Fruit fly (Drosophila melanogaster) whole organism: ENCODE results near the gene CG17147.

Experiments used
- CG8478 ChIP-seq: fragments of >200 bp; optimal IDR thresholded peaks from 2 replicates; lab custom pipeline; 2018; ENCODE audit warnings: inconsistent platforms
- Dll ChIP-seq: fragments of >200 bp; optimal IDR thresholded peaks from 2 replicates; lab custom pipeline; 2017
- EcR ChIP-seq, 2 experiments: fragments of >200 bp; optimal IDR thresholded peaks; 2 replicates each; lab custom pipeline; 2017; ENCODE audit warnings: missing biosample characterization in 2 of 2, missing genetic modification characterization in 2 of 2, missing genetic modification reagents in 2 of 2
- pan ChIP-seq: fragments of >200 bp; optimal IDR thresholded peaks from 2 replicates; lab custom pipeline; 2017
- psq ChIP-seq: fragments of >200 bp; optimal IDR thresholded peaks from 2 replicates; lab custom pipeline; 2017
- usp ChIP-seq: fragments of >200 bp; optimal IDR thresholded peaks from 2 replicates; lab custom pipeline; 2017; ENCODE audit warnings: missing biosample characterization, missing genetic modification characterization, mixed read lengths

Gene CG17147

DNA sequence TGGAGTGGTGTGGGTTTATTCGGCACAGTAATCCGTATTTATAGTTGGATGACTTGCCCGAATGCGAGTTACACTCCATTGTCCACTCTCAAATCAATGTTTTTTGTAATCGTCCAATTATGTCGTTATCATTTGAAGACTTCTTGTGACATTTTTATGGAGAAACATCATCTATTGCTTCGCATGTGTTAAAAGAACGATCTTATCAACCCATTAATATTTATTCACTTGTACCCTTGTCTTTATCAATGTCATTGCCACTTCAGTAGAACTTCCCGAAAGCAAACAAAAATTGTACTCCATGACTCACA is 30.0 kb upstream of the CG17147 start:
- TF ChIP-seq pan (lab: Kevin White, UChicago) (no peak), Dll (lab: Kevin White, UChicago) (no peak), psq (lab: Kevin White, UChicago) (no peak), EcR (GFP tag; optimal IDR thresholded peaks at IDR 0.05; lab: Kevin White, UChicago) (no peak)

DNA sequence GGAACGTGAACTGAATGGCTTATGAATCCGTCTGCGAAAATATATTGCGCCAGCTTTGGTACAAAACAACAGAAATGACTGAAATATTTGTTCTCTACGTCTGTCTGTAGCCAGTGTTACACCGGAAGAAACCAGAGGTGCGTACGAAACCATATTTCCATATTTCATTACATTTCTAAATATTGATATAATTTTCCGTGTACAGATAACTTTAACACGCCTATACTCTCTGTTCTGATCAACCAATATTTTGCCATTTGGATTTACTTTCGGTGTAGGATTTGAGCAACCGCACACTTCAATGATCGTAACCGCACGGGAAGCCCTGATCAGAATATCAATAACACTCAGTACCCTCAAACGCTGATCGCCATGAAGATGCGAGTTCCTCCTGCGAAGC is 29.0 kb upstream of the CG17147 start:
- no peak for TF ChIP-seq CG8478
- no peak for TF ChIP-seq EcR (GFP tag; optimal IDR thresholded peaks at IDR 0.05; lab: Kevin White, UChicago)
- TF ChIP-seq psq (lab: Kevin White, UChicago), result no peak
- TF ChIP-seq pan (lab: Kevin White, UChicago), result no peak
- no peak for TF ChIP-seq usp (GFP tag; lab: Kevin White, UChicago)

DNA sequence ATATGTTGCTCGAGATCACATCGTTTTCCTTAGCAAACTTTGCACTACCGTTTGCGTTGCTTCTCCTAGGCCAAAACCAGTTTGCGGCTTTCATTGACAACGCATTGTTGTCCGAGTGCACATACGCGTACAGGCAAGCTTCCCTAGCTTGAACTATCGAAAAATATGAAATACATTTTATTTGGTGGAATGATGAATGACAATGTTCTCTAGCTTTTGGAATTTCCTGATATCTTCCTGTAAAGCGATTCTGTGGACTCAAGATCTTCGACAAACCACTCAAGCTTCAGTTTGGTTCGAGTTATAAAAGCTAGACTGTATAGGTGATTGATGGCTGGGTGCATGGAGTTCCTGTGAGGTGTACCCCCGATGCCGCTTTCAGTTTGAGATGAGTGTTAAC is 27.9 kb upstream of the CG17147 start:
- TF ChIP-seq pan (lab: Kevin White, UChicago) (no peak), usp (GFP tag; lab: Kevin White, UChicago) (no peak), EcR (GFP tag; optimal IDR thresholded peaks at IDR 0.05; lab: Kevin White, UChicago) (no peak), CG8478 (no peak), psq (lab: Kevin White, UChicago) (no peak), Dll (lab: Kevin White, UChicago) (no peak)

DNA sequence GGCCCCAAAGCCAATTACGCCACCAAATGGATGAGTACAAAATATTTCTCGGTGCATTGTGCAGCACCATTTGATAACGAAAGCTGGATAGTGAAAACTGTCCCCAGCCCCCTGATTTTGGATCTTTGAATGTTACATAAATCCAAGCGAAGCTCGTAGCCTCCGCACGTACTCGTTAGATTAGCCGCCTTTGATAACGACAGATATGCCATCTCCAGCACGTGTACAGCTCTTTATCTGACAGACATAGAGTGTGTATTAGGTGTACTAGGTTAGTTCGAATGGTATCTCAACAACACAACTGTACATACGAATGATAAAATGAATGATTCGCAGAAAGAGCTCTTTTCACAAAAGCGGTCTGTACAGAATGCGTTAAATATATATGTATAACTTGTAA is 27.4 kb upstream of the CG17147 start:
- TF ChIP-seq Dll (lab: Kevin White, UChicago) (no peak), psq (lab: Kevin White, UChicago) (no peak), CG8478 (no peak), pan (lab: Kevin White, UChicago) (no peak), usp (GFP tag; lab: Kevin White, UChicago) (no peak), EcR (GFP tag; optimal IDR thresholded peaks at IDR 0.05; lab: Kevin White, UChicago) (no peak)

DNA sequence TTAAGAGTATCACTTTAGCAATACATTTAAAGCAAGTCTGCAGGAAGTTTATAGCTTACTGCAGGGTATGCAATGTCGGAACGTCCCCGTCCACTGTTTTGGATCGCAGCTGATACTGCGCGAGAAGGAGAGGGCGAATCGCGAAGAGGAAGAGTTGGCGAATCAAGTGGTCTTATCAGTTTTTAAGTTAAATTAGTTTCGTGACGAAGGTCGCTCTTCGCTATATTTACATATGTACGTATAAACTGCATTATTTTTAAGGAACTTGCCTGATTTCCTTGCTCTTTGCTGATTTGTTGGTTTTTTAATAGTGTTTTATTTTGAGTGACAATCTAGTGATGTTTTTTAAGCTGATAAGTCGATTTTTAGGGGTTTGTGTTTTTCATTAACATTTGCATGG is 26.5 kb upstream of the CG17147 start:
- no peak for TF ChIP-seq usp (GFP tag; lab: Kevin White, UChicago)
- TF ChIP-seq pan (lab: Kevin White, UChicago), result no peak
- TF ChIP-seq EcR (GFP tag; optimal IDR thresholded peaks at IDR 0.05; lab: Kevin White, UChicago), result no peak
- TF ChIP-seq psq (lab: Kevin White, UChicago), result no peak
- no peak for TF ChIP-seq CG8478
- TF ChIP-seq Dll (lab: Kevin White, UChicago), result no peak

DNA sequence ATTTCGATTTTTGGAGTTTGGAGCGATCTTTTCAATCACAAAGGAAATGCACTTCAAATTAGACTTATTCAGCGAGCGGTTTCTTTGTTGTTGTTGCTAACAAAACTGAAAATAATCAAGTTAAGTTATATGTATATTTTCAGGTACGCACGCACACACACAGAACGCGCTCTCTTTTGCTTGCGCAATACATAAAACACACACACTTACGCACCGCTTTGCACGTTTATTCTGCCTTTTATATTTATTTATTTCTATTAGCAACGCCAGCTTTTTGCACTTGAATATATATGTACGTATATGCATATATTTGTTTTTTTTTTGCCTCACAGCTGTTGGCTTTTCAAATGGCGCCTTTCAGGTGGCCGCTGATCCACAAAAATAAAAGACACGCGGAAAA is 26.0 kb upstream of the CG17147 start:
- TF ChIP-seq psq (lab: Kevin White, UChicago) (no peak), Dll (lab: Kevin White, UChicago) (no peak), pan (lab: Kevin White, UChicago) (no peak), usp (GFP tag; lab: Kevin White, UChicago) (no peak), EcR (GFP tag; optimal IDR thresholded peaks at IDR 0.05; lab: Kevin White, UChicago) (no peak), CG8478 (no peak)

DNA sequence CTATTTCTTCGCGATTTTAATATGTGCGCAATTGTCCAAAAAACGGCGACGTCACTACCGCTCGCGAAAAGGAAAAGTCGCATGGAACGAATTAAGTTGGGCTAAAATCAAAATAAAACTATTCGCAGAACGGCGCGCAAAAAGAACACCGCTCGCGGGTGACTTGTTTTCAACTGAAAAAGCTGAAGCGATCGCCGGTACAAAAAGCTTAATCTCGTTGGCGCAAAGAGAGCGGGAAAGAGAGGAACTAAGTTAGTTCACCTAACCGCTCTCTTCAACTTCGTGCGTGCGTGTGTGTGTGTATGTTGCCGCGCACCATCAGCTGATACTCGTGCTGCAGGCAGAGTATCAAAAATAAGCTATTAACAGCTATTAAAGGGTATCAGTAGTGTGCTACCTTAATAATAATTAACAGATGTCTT is 25.6 kb upstream of the CG17147 start, which contains the start of gene CG42674:
Gene CG42674, minus strand, starts transcription at position 180 of the 422 bp plus-strand sequence.
- TF ChIP-seq pan (lab: Kevin White, UChicago) (no peak), CG8478 (no peak), Dll (lab: Kevin White, UChicago) (no peak)

DNA sequence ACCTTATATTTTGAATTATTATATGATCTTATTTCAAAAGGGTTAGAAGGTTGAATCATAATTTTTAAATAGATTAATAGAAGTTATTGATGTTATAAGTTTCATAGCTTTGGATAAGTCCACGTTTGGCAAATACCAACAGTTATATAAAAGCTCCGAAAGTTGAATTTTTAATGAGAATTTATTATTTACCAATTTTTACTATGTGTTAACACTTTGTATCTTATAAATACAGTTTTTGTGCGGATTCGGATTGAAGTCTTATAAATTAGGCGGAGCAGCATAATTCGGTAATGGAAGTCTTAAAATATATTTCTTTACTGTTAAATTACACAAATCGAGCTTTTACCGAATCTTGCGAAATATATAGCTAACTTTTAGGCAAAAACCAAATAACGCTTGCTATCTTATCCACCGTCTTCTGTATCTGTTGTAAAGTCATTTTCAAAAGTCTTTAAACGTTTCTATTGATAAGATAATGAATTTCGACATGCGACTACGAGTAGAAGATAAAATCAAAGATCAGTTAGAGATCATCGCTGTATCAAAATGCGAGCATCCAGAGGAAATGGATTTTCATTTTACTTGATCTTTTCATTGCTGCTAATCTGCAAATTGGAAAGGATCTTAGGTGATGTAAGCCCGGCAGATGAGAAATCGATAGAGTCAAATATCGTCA is 24.0 kb upstream of the CG17147 start, which contains the start of gene CG42833:
Gene CG42833, plus strand, starts transcription at position 525 of the 679 bp plus-strand sequence.
- TF ChIP-seq psq (lab: Kevin White, UChicago) (no peak), CG8478 (no peak), usp (GFP tag; lab: Kevin White, UChicago) (no peak), EcR (GFP tag; optimal IDR thresholded peaks at IDR 0.05; lab: Kevin White, UChicago) (no peak), Dll (lab: Kevin White, UChicago) (no peak), pan (lab: Kevin White, UChicago) (no peak)

DNA sequence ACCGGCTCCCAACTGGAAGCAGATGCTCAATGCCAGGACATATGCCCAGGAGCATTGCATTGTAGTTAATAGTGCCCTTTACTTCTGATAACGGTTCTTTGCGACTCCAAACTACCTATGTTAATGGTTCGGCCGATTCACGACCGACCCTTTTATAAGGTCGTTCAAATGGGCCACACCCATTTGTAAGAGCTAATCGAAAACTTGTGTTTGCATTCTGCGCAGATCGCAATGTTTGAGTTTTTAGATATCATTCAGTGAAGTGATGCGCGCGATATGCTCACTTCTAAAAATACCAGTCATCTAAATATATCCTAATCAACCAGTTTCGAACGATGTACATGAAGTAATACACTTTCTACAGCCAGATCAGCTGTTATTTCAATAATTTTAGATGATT is 22.2 kb upstream of the CG17147 start, which contains the start of gene obst-F:
Gene obst-F, minus strand, starts transcription at position 101 of the 400 bp plus-strand sequence.
- TF ChIP-seq Dll (lab: Kevin White, UChicago), result no peak
- no peak for TF ChIP-seq usp (GFP tag; lab: Kevin White, UChicago)
- no peak for TF ChIP-seq pan (lab: Kevin White, UChicago)
- no peak for TF ChIP-seq CG8478
- TF ChIP-seq EcR (GFP tag; optimal IDR thresholded peaks at IDR 0.05; lab: Kevin White, UChicago), result no peak

DNA sequence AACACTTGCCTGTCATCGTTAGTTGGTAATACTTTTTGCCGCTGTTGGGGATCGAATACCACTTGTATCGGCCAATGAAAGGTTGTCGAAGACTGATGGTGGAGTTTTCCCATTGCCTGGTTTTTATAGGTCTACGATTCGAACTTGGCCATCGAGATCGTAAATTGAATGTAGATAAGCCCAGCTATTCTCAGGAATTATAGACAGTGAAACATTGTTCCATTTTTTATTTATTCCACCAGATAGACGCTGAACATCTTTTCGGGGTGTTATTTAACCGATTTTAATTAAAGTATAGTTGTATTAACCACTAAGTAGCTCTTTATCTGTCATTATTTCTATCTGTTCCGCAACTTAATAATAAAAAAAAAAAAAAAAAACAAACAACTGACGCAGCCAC is 20.1 kb upstream of the CG17147 start, which contains the start of gene CG7298:
Gene CG7298, minus strand, starts transcription at position 101 of the 400 bp plus-strand sequence.
- TF ChIP-seq Dll (lab: Kevin White, UChicago), result no peak
- no peak for TF ChIP-seq EcR (GFP tag; optimal IDR thresholded peaks at IDR 0.05; lab: Kevin White, UChicago)
- TF ChIP-seq usp (GFP tag; lab: Kevin White, UChicago), result no peak
- TF ChIP-seq pan (lab: Kevin White, UChicago), result no peak
- no peak for TF ChIP-seq psq (lab: Kevin White, UChicago)
- TF ChIP-seq CG8478, result no peak

DNA sequence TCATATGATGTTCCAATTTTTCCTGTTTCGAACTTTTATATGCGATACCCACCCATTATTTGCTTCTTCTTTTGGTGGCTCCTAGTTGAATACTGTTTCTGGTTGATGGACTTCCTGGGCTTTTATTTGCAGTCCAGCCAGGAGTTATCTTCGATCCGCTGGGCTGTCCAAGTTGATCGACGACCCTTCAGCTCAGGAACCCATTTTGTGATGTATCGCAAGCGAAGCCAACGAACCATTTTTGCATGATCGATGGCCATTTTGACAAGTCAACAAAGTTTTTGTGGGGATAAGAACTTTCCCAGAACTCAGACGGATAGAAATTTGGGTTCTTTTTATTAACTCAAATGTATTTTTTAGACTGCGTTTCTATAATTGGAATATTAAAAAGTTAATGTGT is 17.8 kb upstream of the CG17147 start, which contains the start of gene CG7290:
Gene CG7290, minus strand, starts transcription at position 101 of the 400 bp plus-strand sequence.
- TF ChIP-seq usp (GFP tag; lab: Kevin White, UChicago) (no peak), psq (lab: Kevin White, UChicago) (no peak), Dll (lab: Kevin White, UChicago) (no peak), pan (lab: Kevin White, UChicago) (no peak), EcR (GFP tag; optimal IDR thresholded peaks at IDR 0.05; lab: Kevin White, UChicago) (no peak), CG8478 (no peak)

DNA sequence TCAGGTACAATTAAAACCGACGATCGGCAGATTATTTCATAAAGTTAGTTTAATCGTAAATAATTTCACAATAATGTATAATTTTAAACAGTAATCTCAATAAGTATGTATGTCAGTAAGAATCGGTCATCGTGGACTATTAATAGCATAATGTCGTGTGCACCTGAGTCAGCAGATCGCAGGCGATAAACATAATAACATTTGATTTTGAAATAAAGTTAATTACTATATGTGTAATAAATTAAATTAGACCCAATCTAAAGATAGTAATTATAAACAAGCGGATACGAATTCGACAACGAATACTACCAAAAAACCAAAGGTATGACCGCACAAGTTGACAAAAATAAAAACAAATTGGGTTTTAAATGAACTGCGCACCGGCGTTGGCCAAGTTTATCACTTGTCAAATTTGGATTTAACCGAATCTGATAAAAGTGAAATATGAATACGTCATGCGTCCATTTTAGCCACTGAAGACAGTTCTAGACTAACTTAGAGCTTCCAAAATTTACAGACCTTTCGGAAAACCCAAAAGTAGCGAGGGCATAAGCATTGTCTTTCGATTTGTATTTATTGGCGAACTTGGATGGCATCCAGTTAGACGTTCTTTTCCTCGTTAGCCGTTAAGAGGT is 16.7 kb upstream of the CG17147 start, which contains the start of gene CG6996:
Gene CG6996, plus strand, starts transcription at position 585 of the 635 bp plus-strand sequence.
- TF ChIP-seq Dll (lab: Kevin White, UChicago) (no peak), pan (lab: Kevin White, UChicago) (no peak), psq (lab: Kevin White, UChicago) (no peak), usp (GFP tag; lab: Kevin White, UChicago) (no peak), EcR (GFP tag; optimal IDR thresholded peaks at IDR 0.05; lab: Kevin White, UChicago) (no peak), CG8478 (no peak)
